Worm (Caenorhabditis elegans) whole organism, L1 larva: Measurements from ENCODE around the gene irld-47.

ENCODE experiments used
- aly-2 ChIP-seq: fragments of 150-350 bp; optimal IDR thresholded peaks from 2 replicates; lab custom pipeline; 2014; ENCODE audit warnings: missing biosample characterization, missing genetic modification characterization
- fkh-10 ChIP-seq: sonication (generic microtip); optimal IDR thresholded peaks from 2 replicates; lab custom pipeline; 2017; ENCODE audit warnings: missing biosample characterization, missing genetic modification reagents, missing genetic modification characterization
- hlh-17 ChIP-seq: fragments of 200-800 bp; sonication (Bioruptor generic); optimal IDR thresholded peaks from 2 replicates; lab custom pipeline; 2018; ENCODE audit warnings: missing genetic modification characterization, mild to moderate bottlenecking, missing compliant biosample characterization, moderate library complexity, borderline replicate concordance
- skn-1 ChIP-seq: fragments of 150-350 bp; optimal IDR thresholded peaks from 2 replicates; lab custom pipeline; 2014; ENCODE audit warnings: missing biosample characterization, missing genetic modification characterization

ce11 chrII:7813645-7814044, 8.7 kb downstream of the irld-47 start:
- TF ChIP-seq aly-2 (tag; lab: Kevin White, UChicago) (no peak), skn-1 (tag; lab: Kevin White, UChicago) (no peak), hlh-17 (GFP tag; lab: Kevin White, UChicago) (no peak), fkh-10 (GFP tag; lab: Kevin White, UChicago) (no peak)
